Fruit fly (Drosophila melanogaster): ENCODE results near the gene Ptpmeg2.

dm6 chrX:9707820-9708487, 49.0 kb upstream of the Ptpmeg2 start:
- TF ChIP-seq CG14655 (GFP tag; optimal IDR thresholded peaks at IDR 0.05) = no peak
- TF ChIP-seq gl (tag; optimal IDR thresholded peaks at IDR 0.05) = no peak

All from whole organism, pupa.